Worm (Caenorhabditis elegans) whole organism, young adult: ENCODE measurements around the gene Y53G8AL.4.

Source experiments
- ama-1 ChIP-seq, 3 experiments: fragments of 150-350 bp in 1 of 3; sonication (generic microtip) in 2 of 3; optimal IDR thresholded peaks; 2 replicates each; lab custom pipeline; 2014 to 2018; ENCODE audit warnings: missing biosample characterization in 2 of 3, missing genetic modification characterization in 2 of 3, missing genetic modification reagents in 2 of 3
- aptf-3 ChIP-seq: fragments of 200-800 bp; sonication (Bioruptor generic); IDR thresholded peaks from 2 replicates; pipeline ENCODE4 v1.3.6; 2022; ENCODE audit warnings: missing genetic modification characterization, missing compliant biosample characterization
- ets-4 ChIP-seq: fragments of 200-800 bp; sonication (Bioruptor generic); optimal IDR thresholded peaks from 2 replicates; lab custom pipeline; 2018; ENCODE audit warnings: mild to moderate bottlenecking, missing genetic modification characterization, missing compliant biosample characterization
- him-1 ChIP-seq: sonication (generic microtip); optimal IDR thresholded peaks from 2 replicates; lab custom pipeline; 2016; ENCODE audit warnings: missing genotype, missing genetic modification reagents, missing genetic modification characterization, missing compliant biosample characterization
- hmg-1.2 ChIP-seq: fragments of 200-800 bp; sonication (Bioruptor generic); IDR thresholded peaks from 2 replicates; pipeline ENCODE4 v1.3.6; 2022; ENCODE audit warnings: missing genetic modification reagents, missing genetic modification characterization, missing compliant biosample characterization
- let-607 ChIP-seq, 2 experiments: fragments of 200-800 bp in 1 of 2; sonication (Bioruptor generic) in 1 of 2; sonication (generic microtip) in 1 of 2; optimal IDR thresholded peaks; 2 replicates each; lab custom pipeline; 2016 to 2018; ENCODE audit warnings: mild to moderate bottlenecking in 2 of 2, missing compliant biosample characterization in 2 of 2, missing genetic modification characterization in 2 of 2, moderate library complexity in 2 of 2, missing genotype in 1 of 2
- madf-6 ChIP-seq: fragments of 200-800 bp; sonication (Bioruptor generic); IDR thresholded peaks from 2 replicates; pipeline ENCODE4 v1.3.6; 2022; ENCODE audit warnings: missing genetic modification reagents, missing genetic modification characterization, missing compliant biosample characterization
- nfya-1 ChIP-seq: sonication (generic microtip); optimal IDR thresholded peaks from 2 replicates; lab custom pipeline; 2017; ENCODE audit warnings: antibody characterized with exemption, missing compliant biosample characterization, missing genetic modification characterization, borderline replicate concordance; ENCODE audit not compliant: insufficient read depth
- nhr-120 ChIP-seq: fragments of 200-800 bp; sonication (Bioruptor generic); IDR thresholded peaks from 2 replicates; pipeline ENCODE4 v1.3.6; 2022; ENCODE audit warnings: missing genetic modification characterization, missing compliant biosample characterization
- somi-1 ChIP-seq: fragments of 200-800 bp; sonication (Bioruptor generic); optimal IDR thresholded peaks from 2 replicates; lab custom pipeline; 2018; ENCODE audit warnings: mild to moderate bottlenecking, missing genetic modification characterization, missing compliant biosample characterization
- unc-62 ChIP-seq: fragments of 150-350 bp; optimal IDR thresholded peaks from 2 replicates; lab custom pipeline; 2014; ENCODE audit warnings: missing biosample characterization, missing genetic modification reagents, missing genetic modification characterization
- ztf-28 ChIP-seq: fragments of 200-800 bp; sonication (Bioruptor generic); IDR thresholded peaks from 2 replicates; pipeline ENCODE4 v1.3.6; 2022; ENCODE audit warnings: missing genetic modification reagents, missing genetic modification characterization, missing compliant biosample characterization

DNA sequence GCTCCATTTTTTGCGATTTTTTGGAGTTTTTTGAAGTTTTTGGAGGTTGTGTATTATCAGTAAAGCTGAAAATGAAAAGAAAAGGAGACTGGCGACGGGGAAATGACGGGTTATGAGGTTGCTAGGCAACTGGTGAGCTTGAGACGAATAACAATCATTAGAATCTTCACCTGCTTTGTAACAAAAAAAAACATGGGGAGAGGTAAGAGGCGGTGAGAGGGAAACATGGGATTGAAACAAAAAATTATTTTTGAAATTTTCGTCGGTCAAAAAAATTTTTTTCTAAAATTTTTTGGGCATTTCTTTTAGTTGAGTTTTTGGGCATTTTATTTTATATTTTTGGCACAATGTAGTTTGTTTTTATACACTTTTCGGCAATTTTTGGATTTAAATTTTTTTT lies 16.2 kb upstream of the Y53G8AL.4 start, which contains the start of gene Y53G8AM.7:
- TF ChIP-seq unc-62 (GFP tag; lab: Kevin White, UChicago) = no peak
- no peak for TF ChIP-seq madf-6 (GFP tag; lab: Robert Waterston, UW)
- no peak for TF ChIP-seq somi-1 (GFP tag; lab: Kevin White, UChicago)
- TF ChIP-seq aptf-3 = no peak
- TF ChIP-seq hmg-1.2 (GFP tag; lab: Robert Waterston, UW) = no peak
- no peak for TF ChIP-seq ets-4
- TF ChIP-seq nhr-120 (GFP tag; lab: Robert Waterston, UW) = no peak
- no peak for TF ChIP-seq let-607 (tag; optimal IDR thresholded peaks at IDR 0.05; lab: Kevin White, UChicago)
- TF ChIP-seq ztf-28 = no peak
- no peak for TF ChIP-seq nfya-1
- TF ChIP-seq ama-1 (optimal IDR thresholded peaks at IDR 0.05; lab: Kevin White, UChicago) = no peak
- no peak for TF ChIP-seq ama-1 (GFP tag; optimal IDR thresholded peaks at IDR 0.05; lab: Kevin White, UChicago)
- TF ChIP-seq him-1 (tag; lab: Kevin White, UChicago) = no peak
